Worm (Caenorhabditis elegans): Measurements from ENCODE around the gene nep-2.

The nep-2 gene

DNA sequence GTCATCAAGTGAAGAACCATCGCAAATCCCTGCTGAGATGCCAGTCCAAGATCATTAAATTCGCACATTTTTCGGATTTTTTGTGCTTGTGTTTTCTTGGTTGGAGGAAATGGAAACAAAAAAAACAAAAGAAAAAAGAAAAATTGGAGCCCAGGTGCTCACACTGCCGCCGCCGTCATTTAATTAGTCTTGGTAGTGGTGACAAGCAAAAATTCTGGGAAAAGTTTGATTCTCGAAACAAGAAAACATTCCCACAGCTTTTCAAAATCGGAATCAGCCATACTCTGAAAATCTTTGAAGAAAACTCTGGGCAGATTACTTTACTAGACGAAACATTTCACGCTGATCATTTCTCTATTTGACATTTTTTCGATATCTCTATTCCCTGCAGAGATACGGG lies 20.4 kb downstream of the nep-2 start, which contains the start of gene srh-128:
TSS of gene srh-128 (minus strand) at position 101 of the 400 bp plus-strand sequence.
- TF ChIP-seq snpc-4 (tag; optimal IDR thresholded peaks at IDR 0.05) = no peak
- no peak for TF ChIP-seq nhr-10 (tag; optimal IDR thresholded peaks at IDR 0.05)
- no peak for TF ChIP-seq egl-27 (tag; optimal IDR thresholded peaks at IDR 0.05)
- TF ChIP-seq mdl-1 (tag; optimal IDR thresholded peaks at IDR 0.05) = no peak
- no peak for TF ChIP-seq elt-3 (tag; optimal IDR thresholded peaks at IDR 0.05)
- no peak for TF ChIP-seq elt-1 (tag; optimal IDR thresholded peaks at IDR 0.05)
- TF ChIP-seq lin-13 (GFP tag; optimal IDR thresholded peaks at IDR 0.05) = no peak
- TF ChIP-seq F13H6.1 (tag; optimal IDR thresholded peaks at IDR 0.05) = no peak
- TF ChIP-seq Y55F3AM.14 (GFP tag; optimal IDR thresholded peaks at IDR 0.05) = no peak
- TF ChIP-seq lin-39 (tag; optimal IDR thresholded peaks at IDR 0.05) = no peak
- no peak for TF ChIP-seq sma-3 (GFP tag; optimal IDR thresholded peaks at IDR 0.05)
- TF ChIP-seq unc-55 (GFP tag; optimal IDR thresholded peaks at IDR 0.05) = no peak
- no peak for TF ChIP-seq unc-39 (tag; optimal IDR thresholded peaks at IDR 0.05)
- TF ChIP-seq ZK546.5 (tag; optimal IDR thresholded peaks at IDR 0.05) = no peak
- no peak for TF ChIP-seq nhr-6 (tag; optimal IDR thresholded peaks at IDR 0.05)
- TF ChIP-seq sma-9 (GFP tag; optimal IDR thresholded peaks at IDR 0.05) = no peak
- TF ChIP-seq sma-9 (tag; optimal IDR thresholded peaks at IDR 0.05) = no peak
- TF ChIP-seq zag-1 (tag; optimal IDR thresholded peaks at IDR 0.05) = no peak
- TF ChIP-seq C34F6.9 (tag; optimal IDR thresholded peaks at IDR 0.05) = no peak

DNA sequence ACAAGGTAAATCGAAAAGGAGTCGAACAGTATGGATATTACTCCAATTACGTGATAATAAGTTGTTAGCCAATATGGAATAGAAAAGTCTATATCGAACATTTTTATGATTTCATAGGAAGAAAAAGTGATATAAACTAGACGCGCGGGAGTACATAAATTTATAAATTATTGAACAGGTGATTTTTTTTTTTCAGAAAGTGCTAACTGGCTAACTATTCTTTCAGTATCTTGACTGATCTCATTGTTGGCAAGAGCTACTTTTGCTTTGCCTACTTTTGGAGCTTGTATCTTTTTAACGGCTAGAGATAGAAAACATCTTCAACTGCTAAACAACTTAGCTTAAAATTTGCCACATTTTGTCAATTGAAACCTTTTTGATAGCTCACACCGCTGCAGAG lies 22.8 kb downstream of the nep-2 start, which contains the start of gene sri-60:
TSS of gene sri-60 (minus strand) at position 101 of the 400 bp plus-strand sequence.
- TF ChIP-seq C34F6.9 (tag; optimal IDR thresholded peaks at IDR 0.05) = no peak

DNA sequence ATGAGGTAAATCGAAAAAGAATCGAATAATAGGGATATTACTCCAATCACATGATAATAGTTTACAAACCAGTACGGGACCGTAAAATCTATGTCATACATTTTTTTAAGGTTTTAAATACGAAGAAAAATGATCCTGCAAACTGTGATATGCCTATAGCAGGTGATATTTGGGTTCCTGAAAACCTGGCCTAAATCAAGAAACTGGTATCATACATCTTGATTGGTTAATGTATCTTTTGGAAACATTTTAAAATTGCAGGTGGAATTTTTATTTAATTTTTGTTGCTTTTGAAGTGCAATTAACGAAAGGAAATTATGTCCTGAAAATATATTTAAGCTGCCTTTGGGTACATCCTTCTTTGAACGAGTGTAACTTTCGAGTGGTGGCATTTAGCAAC lies 25.3 kb downstream of the nep-2 start, which contains the start of gene sri-61:
TSS of gene sri-61 (minus strand) at position 101 of the 400 bp plus-strand sequence.
- TF ChIP-seq peb-1 (tag; optimal IDR thresholded peaks at IDR 0.05) (no peak), nhr-11 (tag; optimal IDR thresholded peaks at IDR 0.05) (no peak), ceh-82 (tag; optimal IDR thresholded peaks at IDR 0.05) (no peak), nhr-12 (tag; optimal IDR thresholded peaks at IDR 0.05) (no peak), unc-55 (GFP tag; optimal IDR thresholded peaks at IDR 0.05) (no peak), ztf-4 (tag; optimal IDR thresholded peaks at IDR 0.05) (no peak), ZK546.5 (tag; optimal IDR thresholded peaks at IDR 0.05) (no peak), mab-5 (tag; optimal IDR thresholded peaks at IDR 0.05) (no peak), lin-13 (GFP tag; optimal IDR thresholded peaks at IDR 0.05) (no peak)

DNA sequence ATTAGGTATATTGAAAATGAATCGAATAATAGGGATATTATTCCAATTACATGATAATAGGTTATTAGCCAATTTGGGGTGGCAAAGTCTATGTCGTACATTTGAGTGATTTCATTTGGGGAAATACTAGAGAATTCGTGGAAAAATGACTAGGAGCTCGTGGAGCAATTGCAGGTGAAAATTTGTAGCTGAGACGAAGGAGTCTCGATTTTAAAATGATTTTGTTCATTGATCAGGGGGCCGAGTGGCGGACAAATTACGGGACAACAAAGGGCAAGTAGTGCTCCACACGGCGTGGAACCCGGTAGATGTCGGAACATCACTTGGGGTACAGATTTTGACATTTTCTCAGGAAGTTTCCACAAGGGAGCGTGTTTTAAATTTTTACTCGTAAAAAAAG lies 27.2 kb downstream of the nep-2 start, which contains the start of gene sri-62:
TSS of gene sri-62 (minus strand) at position 101 of the 400 bp plus-strand sequence.
- no peak for TF ChIP-seq sem-4 (tag; optimal IDR thresholded peaks at IDR 0.05)
- TF ChIP-seq unc-55 (GFP tag; optimal IDR thresholded peaks at IDR 0.05) = no peak
- no peak for TF ChIP-seq fos-1 (tag; optimal IDR thresholded peaks at IDR 0.05)
- no peak for TF ChIP-seq ama-1 (optimal IDR thresholded peaks at IDR 0.05)
- no peak for TF ChIP-seq nhr-11 (tag; optimal IDR thresholded peaks at IDR 0.05)
- TF ChIP-seq unc-39 (tag; optimal IDR thresholded peaks at IDR 0.05) = no peak
- no peak for TF ChIP-seq mab-5 (tag; optimal IDR thresholded peaks at IDR 0.05)
- no peak for TF ChIP-seq R02D3.7 (tag; optimal IDR thresholded peaks at IDR 0.05)
- no peak for TF ChIP-seq mdl-1 (tag; optimal IDR thresholded peaks at IDR 0.05)
- no peak for TF ChIP-seq lin-39 (tag; optimal IDR thresholded peaks at IDR 0.05)

DNA sequence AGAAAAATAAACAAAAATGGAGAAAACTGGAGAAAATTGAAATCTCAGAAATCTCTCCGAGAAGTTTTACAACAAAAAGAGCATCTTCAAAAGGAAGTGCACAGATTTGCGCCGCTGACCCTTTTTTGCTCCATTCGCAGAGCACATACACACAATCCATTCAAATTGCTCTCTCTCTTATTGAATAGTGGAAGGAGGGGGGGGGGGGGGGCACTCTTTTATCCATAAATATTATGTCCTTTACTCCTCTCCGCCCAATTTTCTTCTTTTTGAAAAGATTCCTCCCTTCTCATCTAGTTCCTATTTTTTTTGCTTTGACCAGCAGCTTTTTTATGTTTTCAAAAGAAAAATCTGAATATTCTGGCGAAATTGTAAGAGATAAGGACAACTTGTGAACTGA lies 30.5 kb downstream of the nep-2 start:
- TF ChIP-seq F13H6.1 (tag; optimal IDR thresholded peaks at IDR 0.05) (peak; percentile 22), lin-11 (tag; optimal IDR thresholded peaks at IDR 0.05) (no peak)

DNA sequence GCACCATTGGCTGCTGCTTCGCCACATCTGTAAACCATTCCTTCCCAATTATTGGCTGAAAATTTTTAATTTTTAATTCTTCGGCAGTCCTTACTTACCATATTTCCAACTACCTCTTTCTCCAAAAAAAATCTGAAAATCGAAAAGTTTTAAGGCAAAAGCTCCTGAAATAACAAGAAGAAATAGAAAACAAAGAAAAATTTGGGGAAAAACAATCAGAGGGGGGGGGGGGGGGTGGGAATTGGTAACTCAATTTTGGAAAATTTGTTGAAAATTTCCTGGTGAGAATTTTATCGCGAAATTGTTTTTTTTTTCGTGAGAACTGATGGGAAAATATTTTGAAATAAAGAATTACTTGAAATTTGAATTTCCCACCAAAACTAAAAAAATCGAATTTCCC lies 33.1 kb downstream of the nep-2 start, which contains the start of gene set-11:
TSS of gene set-11 (minus strand) at position 101 of the 400 bp plus-strand sequence.
- TF ChIP-seq nhr-129 (tag; optimal IDR thresholded peaks at IDR 0.05) = no peak
- TF ChIP-seq peb-1 (tag; optimal IDR thresholded peaks at IDR 0.05) = no peak
- TF ChIP-seq ceh-16 (tag; optimal IDR thresholded peaks at IDR 0.05) = no peak
- no peak for TF ChIP-seq zag-1 (tag; optimal IDR thresholded peaks at IDR 0.05)
- no peak for TF ChIP-seq F13H6.1 (tag; optimal IDR thresholded peaks at IDR 0.05)
